Fruit fly (Drosophila melanogaster): ENCODE data around the gene CarT.

Gene CarT

dm6 chr2L:20761951-20762538, 32.0 kb upstream of the CarT start (continued):
- TF ChIP-seq D19A (tag; optimal IDR thresholded peaks at IDR 0.05) (peak; percentile 34), Pdp1 (GFP tag; optimal IDR thresholded peaks at IDR 0.05) (peak in 1 of 2 experiments; percentile 55), wdn (GFP tag; IDR thresholded peaks at IDR 0.05) (no peak), wek (GFP tag; optimal IDR thresholded peaks at IDR 0.05) (no peak), hb (GFP tag; IDR thresholded peaks at IDR 0.05; ENCODE audit: partially characterized antibody) (no peak), CG10543 (GFP tag; optimal IDR thresholded peaks at IDR 0.05) (no peak), Sox100B (GFP tag; optimal IDR thresholded peaks at IDR 0.05) (peak; percentile 40), lov (optimal IDR thresholded peaks at IDR 0.05) (no peak), lov (GFP tag; IDR thresholded peaks at IDR 0.05) (no peak), CG9215 (GFP tag; IDR thresholded peaks at IDR 0.05) (no peak), usp (GFP tag; optimal IDR thresholded peaks at IDR 0.05) (no peak), CG6175 (GFP tag; IDR thresholded peaks at IDR 0.05) (no peak), CG2875 (GFP tag; optimal IDR thresholded peaks at IDR 0.05) (no peak), btn (GFP tag; optimal IDR thresholded peaks at IDR 0.05) (no peak), CG4820 (GFP tag; optimal IDR thresholded peaks at IDR 0.05) (peak; percentile 27), Hr78 (GFP tag; optimal IDR thresholded peaks at IDR 0.05) (no peak), Doc3 (GFP tag; IDR thresholded peaks at IDR 0.05; ENCODE audit: partially characterized antibody) (no peak), Spps (tag; optimal IDR thresholded peaks at IDR 0.05) (no peak), CG12942 (GFP tag; optimal IDR thresholded peaks at IDR 0.05) (peak; percentile 31), CG9876 (GFP tag; optimal IDR thresholded peaks at IDR 0.05) (no peak), CG2712 (tag; optimal IDR thresholded peaks at IDR 0.05) (peak; percentile 65), odd (GFP tag; optimal IDR thresholded peaks at IDR 0.05) (peak; percentile 2), Dip2 (GFP tag; IDR thresholded peaks at IDR 0.05) (no peak), Atf-2 (GFP tag; optimal IDR thresholded peaks at IDR 0.05) (no peak), CG13624 (GFP tag; optimal IDR thresholded peaks at IDR 0.05) (no peak), CG16813 (GFP tag; IDR thresholded peaks at IDR 0.05; ENCODE audit: partially characterized antibody) (no peak), Abd-B (GFP tag; optimal IDR thresholded peaks at IDR 0.05) (peak; percentile 7), CG12071 (GFP tag; optimal IDR thresholded peaks at IDR 0.05) (no peak), YL-1 (GFP tag; optimal IDR thresholded peaks at IDR 0.05) (no peak), CG12104 (GFP tag; optimal IDR thresholded peaks at IDR 0.05) (no peak), pum (GFP tag; optimal IDR thresholded peaks at IDR 0.05) (no peak), NK7.1 (GFP tag; optimal IDR thresholded peaks at IDR 0.05) (no peak), CG12299 (tag; optimal IDR thresholded peaks at IDR 0.05) (no peak), dmrt11E (tag; optimal IDR thresholded peaks at IDR 0.05) (peak; percentile 55), CG10979 (tag; optimal IDR thresholded peaks at IDR 0.05) (peak; percentile 57), CG13287 (GFP tag; IDR thresholded peaks at IDR 0.05; ENCODE audit: partially characterized antibody) (no peak), sc (optimal IDR thresholded peaks at IDR 0.05) (no peak), sc (GFP tag; optimal IDR thresholded peaks at IDR 0.05) (no peak), CG32767 (GFP tag; IDR thresholded peaks at IDR 0.05) (peak; percentile 29; the same call in 1 of the 2 replicates), CG12391 (tag; optimal IDR thresholded peaks at IDR 0.05) (peak; percentile 62), run (tag; optimal IDR thresholded peaks at IDR 0.05) (no peak), Hr3 (GFP tag; optimal IDR thresholded peaks at IDR 0.05) (peak; percentile 25)
